Worm (Caenorhabditis elegans) whole organism, late embryonic: Measurements from ENCODE around the gene fbxa-171.

Experiments
- C08G9.2 ChIP-seq: sonication (generic microtip); optimal IDR thresholded peaks from 2 replicates; lab custom pipeline; 2016; ENCODE audit warnings: mild to moderate bottlenecking, missing genetic modification characterization, moderate library complexity, missing compliant biosample characterization
- F13H6.1 ChIP-seq: sonication (generic microtip); optimal IDR thresholded peaks from 2 replicates; lab custom pipeline; 2016; ENCODE audit warnings: missing genetic modification characterization, missing compliant biosample characterization
- K09A11.1 ChIP-seq: sonication (generic microtip); optimal IDR thresholded peaks from 2 replicates; lab custom pipeline; 2017; ENCODE audit warnings: antibody characterized with exemption, mild to moderate bottlenecking, missing genetic modification characterization, missing compliant biosample characterization; ENCODE audit not compliant: insufficient read depth
- T23F11.4 ChIP-seq: fragments of 200-800 bp; sonication (Bioruptor generic); optimal IDR thresholded peaks from 2 replicates; lab custom pipeline; 2018; ENCODE audit warnings: mild to moderate bottlenecking, missing genetic modification characterization, missing compliant biosample characterization
- ama-1 ChIP-seq: fragments of 150-350 bp; optimal IDR thresholded peaks from 2 replicates; lab custom pipeline; 2014
- ceh-18 ChIP-seq: sonication (generic microtip); optimal IDR thresholded peaks from 2 replicates; lab custom pipeline; 2016; ENCODE audit warnings: missing genetic modification characterization, missing compliant biosample characterization
- ceh-19 ChIP-seq: fragments of 200-800 bp; sonication (Bioruptor generic); optimal IDR thresholded peaks from 2 replicates; lab custom pipeline; 2018; ENCODE audit warnings: mild to moderate bottlenecking, missing genetic modification characterization, missing compliant biosample characterization
- ceh-22 ChIP-seq: sonication (generic microtip); optimal IDR thresholded peaks from 2 replicates; lab custom pipeline; 2017; ENCODE audit warnings: missing biosample characterization, missing genetic modification characterization
- dmd-4 ChIP-seq: sonication (generic microtip); optimal IDR thresholded peaks from 2 replicates; lab custom pipeline; 2016; ENCODE audit warnings: borderline replicate concordance, missing genetic modification characterization, missing compliant biosample characterization
- elt-4 ChIP-seq: sonication (generic microtip); optimal IDR thresholded peaks from 2 replicates; lab custom pipeline; 2016; ENCODE audit warnings: missing genetic modification characterization, missing compliant biosample characterization
- eyg-1 ChIP-seq: sonication (generic microtip); optimal IDR thresholded peaks from 2 replicates; lab custom pipeline; 2016; ENCODE audit warnings: missing genotype, missing genetic modification characterization, missing compliant biosample characterization
- fax-1 ChIP-seq: sonication (generic microtip); optimal IDR thresholded peaks from 2 replicates; lab custom pipeline; 2016; ENCODE audit warnings: missing genotype, missing genetic modification characterization, missing compliant biosample characterization
- fkh-10 ChIP-seq: fragments of 150-350 bp; optimal IDR thresholded peaks from 2 replicates; lab custom pipeline; 2014; ENCODE audit warnings: missing biosample characterization, missing genetic modification reagents, missing genetic modification characterization
- fkh-6 ChIP-seq: sonication (generic microtip); optimal IDR thresholded peaks from 2 replicates; lab custom pipeline; 2016; ENCODE audit warnings: missing genetic modification characterization, missing compliant biosample characterization
- gmeb-2 ChIP-seq: sonication (generic microtip); optimal IDR thresholded peaks from 2 replicates; lab custom pipeline; 2016; ENCODE audit warnings: missing genetic modification characterization, inconsistent platforms, missing compliant biosample characterization
- hlh-13 ChIP-seq: fragments of 200-800 bp; sonication (Bioruptor generic); optimal IDR thresholded peaks from 2 replicates; lab custom pipeline; 2018; ENCODE audit warnings: mild to moderate bottlenecking, missing genetic modification characterization, missing compliant biosample characterization
- hlh-6 ChIP-seq: sonication (generic microtip); optimal IDR thresholded peaks from 2 replicates; lab custom pipeline; 2016; ENCODE audit warnings: missing genotype, missing genetic modification characterization, missing compliant biosample characterization
- lim-6 ChIP-seq: sonication (generic microtip); optimal IDR thresholded peaks from 2 replicates; lab custom pipeline; 2016; ENCODE audit warnings: missing genetic modification characterization, missing compliant biosample characterization
- madf-2 ChIP-seq: sonication (generic microtip); optimal IDR thresholded peaks from 2 replicates; lab custom pipeline; 2017; ENCODE audit warnings: missing genetic modification characterization, missing compliant biosample characterization
- nfya-1 ChIP-seq: sonication (generic microtip); optimal IDR thresholded peaks from 2 replicates; lab custom pipeline; 2017; ENCODE audit warnings: missing genetic modification characterization, mild to moderate bottlenecking, missing compliant biosample characterization, antibody characterized with exemption, moderate library complexity
- nhr-11 ChIP-seq: fragments of 150-350 bp; optimal IDR thresholded peaks from 2 replicates; lab custom pipeline; 2014; ENCODE audit warnings: missing biosample characterization, missing genetic modification characterization
- pat-9 ChIP-seq: fragments of 200-800 bp; sonication (Bioruptor generic); optimal IDR thresholded peaks from 2 replicates; lab custom pipeline; 2018; ENCODE audit warnings: mild to moderate bottlenecking, missing genetic modification characterization, moderate library complexity, missing compliant biosample characterization
- pax-1 ChIP-seq: fragments of 150-350 bp; optimal IDR thresholded peaks from 2 replicates; lab custom pipeline; 2014; ENCODE audit warnings: missing biosample characterization, missing genetic modification characterization
- pha-2 ChIP-seq: sonication (generic microtip); optimal IDR thresholded peaks from 2 replicates; lab custom pipeline; 2017; ENCODE audit warnings: mild to moderate bottlenecking, missing genetic modification characterization, missing compliant biosample characterization
- pha-4 ChIP-seq: fragments of 150-350 bp; optimal IDR thresholded peaks from 2 replicates; lab custom pipeline; 2018; ENCODE audit warnings: missing biosample characterization, missing genetic modification reagents, missing genetic modification characterization
- pqm-1 ChIP-seq: sonication (generic microtip); optimal IDR thresholded peaks from 2 replicates; lab custom pipeline; 2016; ENCODE audit warnings: missing genetic modification characterization, missing compliant biosample characterization
- sdc-2 ChIP-seq: sonication (generic microtip); optimal IDR thresholded peaks from 2 replicates; lab custom pipeline; 2016; ENCODE audit warnings: missing genotype, missing genetic modification characterization, missing compliant biosample characterization
- sox-2 ChIP-seq: fragments of 200-800 bp; sonication (Bioruptor generic); IDR thresholded peaks from 2 replicates; pipeline ENCODE4 v1.3.6; 2022; ENCODE audit warnings: missing genetic modification reagents, missing genetic modification characterization, missing compliant biosample characterization
- syd-9 ChIP-seq: sonication (generic microtip); optimal IDR thresholded peaks from 2 replicates; lab custom pipeline; 2016; ENCODE audit warnings: mild to moderate bottlenecking, missing genetic modification characterization, moderate library complexity, missing compliant biosample characterization
- unc-55 ChIP-seq: sonication (generic microtip); optimal IDR thresholded peaks from 2 replicates; lab custom pipeline; 2017; ENCODE audit warnings: missing biosample characterization, missing genetic modification reagents, missing genetic modification characterization
- zip-5 ChIP-seq: sonication (generic microtip); optimal IDR thresholded peaks from 2 replicates; lab custom pipeline; 2016; ENCODE audit warnings: missing genetic modification characterization, missing compliant biosample characterization
- ztf-16 ChIP-seq: sonication (generic microtip); optimal IDR thresholded peaks from 2 replicates; lab custom pipeline; 2017; ENCODE audit warnings: missing genetic modification characterization, missing compliant biosample characterization

Gene fbxa-171

ce11 chrV:17531410-17531809, 34.4 kb downstream of the fbxa-171 start, which contains the start of gene C18D4.4:
TSS of gene C18D4.4 (minus strand) at chrV:17531510.
- TF ChIP-seq ceh-22 (tag; lab: Kevin White, UChicago): no peak
- no peak for TF ChIP-seq pha-2 (tag; lab: Kevin White, UChicago)
- TF ChIP-seq zip-5 (tag; lab: Kevin White, UChicago): no peak
- TF ChIP-seq sox-2 (GFP tag; lab: Robert Waterston, UW): no peak
- no peak for TF ChIP-seq dmd-4
- TF ChIP-seq hlh-13 (GFP tag; lab: Kevin White, UChicago): no peak
- TF ChIP-seq pha-4 (tag; lab: Kevin White, UChicago): no peak
- TF ChIP-seq, all 69 proteins: peak for 0

- no peak for TF ChIP-seq madf-2 (tag; lab: Kevin White, UChicago)
- no peak for TF ChIP-seq gmeb-2 (tag; lab: Kevin White, UChicago)
- TF ChIP-seq eyg-1 (tag; lab: Kevin White, UChicago): no peak
- no peak for TF ChIP-seq pha-4 (tag; lab: Kevin White, UChicago)
- TF ChIP-seq zip-5 (tag; lab: Kevin White, UChicago): no peak
- TF ChIP-seq fkh-10 (GFP tag; lab: Kevin White, UChicago): no peak
- no peak for TF ChIP-seq C08G9.2
- TF ChIP-seq pqm-1 (tag; lab: Kevin White, UChicago): no peak
- no peak for TF ChIP-seq unc-55 (GFP tag; lab: Kevin White, UChicago)
Observed at ce11 chrV:17530486-17530885, 35.3 kb downstream of the fbxa-171 start, which contains the start of gene C18D4.12. TSS of gene C18D4.12 (minus strand) at chrV:17530586.

ce11 chrV:17527729-17528128, 38.1 kb downstream of the fbxa-171 start, which contains the start of gene srz-90:
TSS of gene srz-90 (plus strand) at chrV:17528029.
- TF ChIP-seq K09A11.1: no peak
- no peak for TF ChIP-seq nhr-11 (tag; lab: Kevin White, UChicago)
- no peak for TF ChIP-seq ceh-19
- TF ChIP-seq nfya-1 (tag; lab: Kevin White, UChicago): no peak

- no peak for TF ChIP-seq ceh-18 (tag; lab: Kevin White, UChicago)
- TF ChIP-seq hlh-13 (GFP tag; lab: Kevin White, UChicago): no peak
- no peak for TF ChIP-seq lim-6 (tag; lab: Kevin White, UChicago)
- no peak for TF ChIP-seq dmd-4
- no peak for TF ChIP-seq syd-9 (tag; lab: Kevin White, UChicago)
- TF ChIP-seq fax-1 (tag; lab: Kevin White, UChicago): no peak
Observed at ce11 chrV:17520735-17521134, 45.1 kb downstream of the fbxa-171 start, which contains the start of gene fbxa-136. TSS of gene fbxa-136 (plus strand) at chrV:17521035.

- TF ChIP-seq hlh-13 (GFP tag; lab: Kevin White, UChicago) (no peak), pax-1 (tag; lab: Kevin White, UChicago) (no peak), ztf-16 (no peak), hlh-6 (no peak), sdc-2 (tag; lab: Kevin White, UChicago) (no peak), elt-4 (tag; lab: Kevin White, UChicago) (no peak), sox-2 (GFP tag; lab: Robert Waterston, UW) (no peak), F13H6.1 (tag; lab: Kevin White, UChicago) (no peak), fkh-6 (no peak), ama-1 (no peak), T23F11.4 (GFP tag; lab: Kevin White, UChicago) (no peak), pat-9 (no peak), K09A11.1 (no peak)
Observed at ce11 chrV:17513831-17514230, 52.0 kb downstream of the fbxa-171 start.
